Fruit fly (Drosophila melanogaster) whole organism, embryonic: ENCODE results near the gene CG42495.

Source experiments
- Ada2b ChIP-seq: fragments of 200-800 bp; sonication (Bioruptor generic); IDR thresholded peaks from 2 replicates; pipeline ENCODE4 v1.3.6; 2022; ENCODE audit warnings: missing biosample characterization, missing genetic modification characterization
- Adf1 ChIP-seq: fragments of 200-800 bp; sonication (Bioruptor generic); IDR thresholded peaks from 2 replicates; pipeline ENCODE4 v1.3.6; 2022; ENCODE audit warnings: missing biosample characterization, missing genetic modification characterization
- Awh ChIP-seq: fragments of 200-800 bp; sonication (Bioruptor generic); IDR thresholded peaks from 2 replicates; pipeline ENCODE4, ENCODE4 v1.3.6; 2022; ENCODE audit warnings: missing biosample characterization, missing genetic modification characterization
- CG11504 ChIP-seq: fragments of 200-800 bp; sonication (Bioruptor generic); optimal IDR thresholded peaks from 3 replicates; lab custom pipeline; 2019; ENCODE audit warnings: missing biosample characterization, mild to moderate bottlenecking, missing genetic modification characterization, moderate library complexity
- CG11560 ChIP-seq: fragments of 200-800 bp; sonication (Bioruptor generic); IDR thresholded peaks from 3 replicates; pipeline ENCODE4 v1.3.6; 2022; ENCODE audit warnings: missing biosample characterization, missing genetic modification characterization
- CG12659 ChIP-seq: fragments of 200-800 bp; sonication (Bioruptor generic); optimal IDR thresholded peaks from 3 replicates; lab custom pipeline; 2017; ENCODE audit warnings: mild to moderate bottlenecking, missing biosample characterization, missing genetic modification reagents, missing genetic modification characterization
- CG15514 ChIP-seq: fragments of 200-800 bp; sonication (Bioruptor generic); optimal IDR thresholded peaks from 3 replicates; lab custom pipeline; 2017; ENCODE audit warnings: missing biosample characterization, missing genetic modification characterization, mild to moderate bottlenecking, moderate library complexity, missing genetic modification reagents
- CG17186 ChIP-seq: fragments of 200-800 bp; sonication (Bioruptor generic); optimal IDR thresholded peaks from 3 replicates; lab custom pipeline; 2017; ENCODE audit warnings: missing biosample characterization, missing genetic modification reagents, missing genetic modification characterization
- CG17612 ChIP-seq: fragments of 200-800 bp; sonication (Bioruptor generic); IDR thresholded peaks from 2 replicates; pipeline ENCODE4 v1.3.6; 2022; ENCODE audit warnings: missing biosample characterization, missing genetic modification characterization
- CG17912 ChIP-seq: fragments of 200-800 bp; sonication (Bioruptor generic); optimal IDR thresholded peaks from 2 replicates; lab custom pipeline; 2018; ENCODE audit warnings: missing biosample characterization, mild to moderate bottlenecking, missing genetic modification characterization
- CG1832 ChIP-seq: fragments of 200-800 bp; sonication (Bioruptor generic); optimal IDR thresholded peaks from 2 replicates; lab custom pipeline; 2017; ENCODE audit warnings: missing biosample characterization, mild to moderate bottlenecking, missing genetic modification characterization, inconsistent platforms
- CG2199 ChIP-seq: fragments of 200-800 bp; sonication (Bioruptor generic); IDR thresholded peaks from 3 replicates; pipeline ENCODE4 v1.3.6; 2022; ENCODE audit warnings: missing biosample characterization, missing genetic modification characterization
- CG32532 ChIP-seq: fragments of 200-800 bp; sonication (Bioruptor generic); IDR thresholded peaks from 2 replicates; pipeline ENCODE4 v1.3.6; 2022; ENCODE audit warnings: missing biosample characterization, missing genetic modification characterization
- CG7271 ChIP-seq: fragments of 200-800 bp; sonication (Bioruptor generic); optimal IDR thresholded peaks from 2 replicates; lab custom pipeline; 2018; ENCODE audit warnings: missing biosample characterization, mild to moderate bottlenecking, missing genetic modification characterization, moderate library complexity
- CTCF ChIP-seq: fragments of 200-800 bp; sonication (Bioruptor generic); optimal IDR thresholded peaks from 2 replicates; lab custom pipeline; 2017; ENCODE audit warnings: missing biosample characterization, mild to moderate bottlenecking, missing genetic modification characterization, moderate library complexity
- Dfd ChIP-seq, 2 experiments: fragments of >200 bp; optimal IDR thresholded peaks; 2 replicates each; lab custom pipeline; 2017; ENCODE audit warnings: missing biosample characterization in 2 of 2, missing genetic modification characterization in 2 of 2
- Ets65A ChIP-seq: fragments of 200-800 bp; sonication (Bioruptor generic); peaks from one replicate; lab custom pipeline; 2016; ENCODE audit warnings: missing biosample characterization, missing genetic modification characterization
- Hey ChIP-seq: fragments of 200-800 bp; sonication (Bioruptor generic); optimal IDR thresholded peaks from 3 replicates; lab custom pipeline; 2018; ENCODE audit warnings: missing biosample characterization, mild to moderate bottlenecking, missing genetic modification characterization
- Med ChIP-seq: fragments of 200-800 bp; sonication (Bioruptor generic); peaks from one replicate; lab custom pipeline; 2016; ENCODE audit warnings: missing biosample characterization, missing genetic modification characterization, mild to moderate bottlenecking, inconsistent platforms, moderate library complexity
- Meics ChIP-seq: fragments of 200-800 bp; sonication (Bioruptor generic); optimal IDR thresholded peaks from 2 replicates; lab custom pipeline; 2017; ENCODE audit warnings: missing biosample characterization, mild to moderate bottlenecking, missing genetic modification characterization
- NK7.1 ChIP-seq: fragments of 200-800 bp; sonication (Bioruptor generic); optimal IDR thresholded peaks from 3 replicates; lab custom pipeline; 2016; ENCODE audit warnings: missing biosample characterization, missing genetic modification characterization
- Nf-YC ChIP-seq: fragments of 200-800 bp; optimal IDR thresholded peaks from 3 replicates; lab custom pipeline; 2019; ENCODE audit warnings: missing biosample characterization, mild to moderate bottlenecking, missing genetic modification characterization, moderate library complexity
- Ravus ChIP-seq: fragments of 200-800 bp; sonication (Bioruptor generic); IDR thresholded peaks from 2 replicates; pipeline ENCODE4 v1.3.6; 2022; ENCODE audit warnings: missing biosample characterization, missing genetic modification characterization
- TFAM ChIP-seq: fragments of 200-800 bp; sonication (Bioruptor generic); optimal IDR thresholded peaks from 2 replicates; lab custom pipeline; 2017; ENCODE audit warnings: missing biosample characterization, missing genetic modification characterization, inconsistent platforms
- YL-1 ChIP-seq: fragments of 200-800 bp; sonication (Bioruptor generic); optimal IDR thresholded peaks from 3 replicates; lab custom pipeline; 2017; ENCODE audit warnings: missing biosample characterization, mild to moderate bottlenecking, missing genetic modification characterization
- bcd ChIP-seq: fragments of 200-800 bp; sonication (Bioruptor generic); optimal IDR thresholded peaks from 2 replicates; lab custom pipeline; 2017; ENCODE audit warnings: missing biosample characterization, mild to moderate bottlenecking, missing genetic modification characterization
- caup ChIP-seq: fragments of 200-800 bp; sonication (Bioruptor generic); optimal IDR thresholded peaks from 3 replicates; lab custom pipeline; 2017; ENCODE audit warnings: missing biosample characterization, mild to moderate bottlenecking, missing genetic modification characterization, moderate library complexity; ENCODE audit not compliant: severe bottlenecking
- crol ChIP-seq: fragments of 200-800 bp; sonication (Bioruptor generic); IDR thresholded peaks from 2 replicates; pipeline ENCODE4 v1.3.6; 2022; ENCODE audit warnings: missing biosample characterization, missing genetic modification characterization
- exex ChIP-seq: fragments of 200-800 bp; sonication (Bioruptor generic); optimal IDR thresholded peaks from 4 replicates; lab custom pipeline; 2018; ENCODE audit warnings: missing biosample characterization, mild to moderate bottlenecking, missing genetic modification characterization, moderate library complexity
- gcm ChIP-seq: fragments of 200-800 bp; sonication (Bioruptor generic); optimal IDR thresholded peaks from 2 replicates; lab custom pipeline; 2019; ENCODE audit warnings: missing biosample characterization, mild to moderate bottlenecking, missing genetic modification characterization, moderate library complexity
- gem ChIP-seq: fragments of 200-800 bp; sonication (Bioruptor generic); optimal IDR thresholded peaks from 2 replicates; lab custom pipeline; 2019; ENCODE audit warnings: missing biosample characterization, mild to moderate bottlenecking, missing genetic modification characterization, moderate library complexity
- gsb ChIP-seq: fragments of 200-800 bp; sonication (Bioruptor generic); IDR thresholded peaks from 2 replicates; pipeline ENCODE4 v1.3.6; 2022; ENCODE audit warnings: missing biosample characterization, missing genetic modification characterization
- hb ChIP-seq: fragments of 200-800 bp; sonication (Bioruptor generic); IDR thresholded peaks from 3 replicates; pipeline ENCODE4 v1.3.6; 2022; ENCODE audit warnings: missing biosample characterization, missing genetic modification characterization; ENCODE audit not compliant: partially characterized antibody
- jumu ChIP-seq: fragments of 200-800 bp; sonication (Bioruptor generic); optimal IDR thresholded peaks from 3 replicates; lab custom pipeline; 2016; ENCODE audit warnings: missing biosample characterization, missing genetic modification characterization
- sd ChIP-seq: fragments of 200-800 bp; sonication (Bioruptor generic); optimal IDR thresholded peaks from 3 replicates; lab custom pipeline; 2018; ENCODE audit warnings: missing biosample characterization, mild to moderate bottlenecking, missing genetic modification characterization, moderate library complexity
- sna ChIP-seq: fragments of 200-800 bp; sonication (Bioruptor generic); IDR thresholded peaks from 2 replicates; pipeline ENCODE4 v1.3.6; 2022; ENCODE audit warnings: missing biosample characterization, missing genetic modification characterization; ENCODE audit not compliant: partially characterized antibody
- ttk ChIP-seq: fragments of 200-800 bp; sonication (Bioruptor generic); IDR thresholded peaks from 2 replicates; pipeline ENCODE4 v2.1.2; 2022; ENCODE audit warnings: missing biosample characterization, missing genetic modification characterization
- tx ChIP-seq: fragments of 200-800 bp; sonication (Bioruptor generic); optimal IDR thresholded peaks from 2 replicates; lab custom pipeline; 2016; ENCODE audit warnings: missing biosample characterization, missing genetic modification characterization
- zf30C ChIP-seq: fragments of 200-800 bp; sonication (Bioruptor generic); optimal IDR thresholded peaks from 3 replicates; lab custom pipeline; 2018; ENCODE audit warnings: missing biosample characterization, mild to moderate bottlenecking, missing genetic modification characterization
- zfh1 ChIP-seq: fragments of 200-800 bp; sonication (Bioruptor generic); IDR thresholded peaks from 3 replicates; pipeline ENCODE4 v1.3.6; 2022; ENCODE audit warnings: missing biosample characterization, missing genetic modification characterization

The CG42495 gene

DNA sequence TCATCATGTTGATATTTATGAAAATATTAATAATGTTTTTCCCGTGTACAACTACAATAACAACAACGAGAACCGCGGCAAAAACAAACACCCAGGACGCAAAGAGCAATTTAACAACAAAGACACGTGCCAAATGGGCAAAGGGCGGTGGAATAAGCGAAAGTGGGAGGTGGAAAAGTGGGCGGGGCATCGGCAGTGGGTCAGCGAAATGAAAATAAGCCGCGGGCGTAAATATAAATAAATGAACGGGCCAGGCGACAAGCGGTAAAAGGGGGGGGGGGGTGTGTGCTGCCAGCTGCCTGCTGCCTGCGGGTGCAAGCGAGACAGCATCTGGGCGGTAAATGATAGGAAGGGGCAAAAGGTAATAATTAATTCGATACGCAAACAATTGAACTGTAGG, 13.4 kb upstream of the CG42495 start (continued):
- TF ChIP-seq CG1832, result peak; percentile 37
- TF ChIP-seq tx, result no peak
- 0 out of 2 replicates have a peak, but pooled peaks have one; percentile 16 for TF ChIP-seq Ada2b (GFP tag; lab: Robert Waterston, UW)
- TF ChIP-seq NK7.1 (GFP tag; lab: Kevin White, UChicago), result no peak
- TF ChIP-seq sd (tag; lab: Kevin White, UChicago), result no peak
- TF ChIP-seq CG7271 (tag; lab: Kevin White, UChicago), result no peak
- TF ChIP-seq Hey (tag; lab: Kevin White, UChicago), result peak; percentile 70
- no peak for TF ChIP-seq CG11560 (tag; lab: Robert Waterston, UW)
- TF ChIP-seq jumu (GFP tag; lab: Kevin White, UChicago), result no peak
- TF ChIP-seq Nf-YC, result no peak
- TF ChIP-seq caup (GFP tag; lab: Kevin White, UChicago), result no peak
- TF ChIP-seq zfh1 (GFP tag; lab: Robert Waterston, UW), result no peak
- TF ChIP-seq CG15514 (GFP tag; lab: Kevin White, UChicago), result no peak
- no peak for TF ChIP-seq CG17186 (GFP tag; lab: Kevin White, UChicago)
- no peak for TF ChIP-seq YL-1
- TF ChIP-seq exex (tag; lab: Kevin White, UChicago), result no peak
- no peak for TF ChIP-seq ttk (GFP tag; lab: Robert Waterston, UW)
- no peak for TF ChIP-seq bcd
- no peak for TF ChIP-seq CG17612
- TF ChIP-seq zf30C (GFP tag; lab: Kevin White, UChicago), result no peak
- TF ChIP-seq TFAM (GFP tag; lab: Kevin White, UChicago), result no peak
- peak; percentile 61 for TF ChIP-seq crol (GFP tag; lab: Robert Waterston, UW)
- no peak for TF ChIP-seq CG32532 (GFP tag; lab: Robert Waterston, UW)
- peak; percentile 54 for TF ChIP-seq Ets65A (GFP tag; lab: Kevin White, UChicago)
- peak; percentile 68 for TF ChIP-seq Med

DNA sequence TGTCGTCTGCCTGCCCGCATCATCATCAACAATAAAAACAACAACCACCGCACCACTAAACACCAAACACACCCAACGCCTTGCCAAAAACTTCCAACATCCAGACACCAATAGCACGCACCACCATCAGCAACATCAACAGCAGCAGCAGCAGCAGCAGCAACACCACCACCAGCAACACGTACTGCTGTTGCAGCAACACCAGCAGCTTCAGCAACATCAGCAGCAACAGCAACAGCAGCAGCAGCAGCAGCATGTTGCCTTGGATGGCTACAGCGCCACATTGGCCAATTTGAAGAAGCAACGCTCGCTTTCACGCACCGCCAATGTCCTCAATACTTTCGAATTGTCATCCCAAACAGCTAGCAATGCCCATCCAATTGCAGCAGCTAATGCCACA, 1.6 kb upstream of the CG42495 start:
- TF ChIP-seq gsb (GFP tag; lab: Robert Waterston, UW) (no peak), Meics (GFP tag; lab: Kevin White, UChicago) (no peak), sna (GFP tag; lab: Robert Waterston, UW) (0 out of 2 replicates have a peak, but pooled peaks have one; percentile 18), CG17912 (GFP tag; lab: Kevin White, UChicago) (no peak), Dfd (GFP tag; optimal IDR thresholded peaks at IDR 0.05; lab: Kevin White, UChicago) (peak in 1 of 2 experiments; percentile 35), gcm (GFP tag; lab: Kevin White, UChicago) (peak; percentile 54), Med (peak; percentile 16), CG12659 (GFP tag; lab: Kevin White, UChicago) (no peak), CTCF (GFP tag; lab: Kevin White, UChicago) (peak; percentile 7), Ravus (GFP tag; lab: Robert Waterston, UW) (no peak), Adf1 (GFP tag; lab: Robert Waterston, UW) (peak; percentile 17; the same call in 1 of the 2 replicates), CG2199 (GFP tag; lab: Robert Waterston, UW) (0 out of 3 replicates have a peak, but pooled peaks have one; percentile 38), hb (GFP tag; lab: Robert Waterston, UW) (no peak), gem (tag; lab: Kevin White, UChicago) (no peak), Awh (GFP tag; lab: Robert Waterston, UW) (no peak), CG11504 (tag; lab: Kevin White, UChicago) (peak; percentile 99)
